Fruit fly (Drosophila melanogaster) whole organism, adult: ENCODE data around the gene Prdm13.

Experiments used
- CG11617 ChIP-seq: fragments of 200-800 bp; sonication (Bioruptor generic); optimal IDR thresholded peaks from 2 replicates; lab custom pipeline; 2017; ENCODE audit warnings: mild to moderate bottlenecking, missing biosample characterization, missing genetic modification reagents, missing genetic modification characterization
- CG12768 ChIP-seq: fragments of 200-800 bp; sonication (Bioruptor generic); optimal IDR thresholded peaks from 2 replicates; lab custom pipeline; 2017; ENCODE audit warnings: missing biosample characterization, missing genetic modification characterization, mild to moderate bottlenecking, moderate library complexity, missing genetic modification reagents
- CG14711 ChIP-seq: fragments of 200-800 bp; sonication (Bioruptor generic); optimal IDR thresholded peaks from 2 replicates; lab custom pipeline; 2018; ENCODE audit warnings: missing biosample characterization, mild to moderate bottlenecking, missing genetic modification characterization, moderate library complexity
- CG1620 ChIP-seq: fragments of 200-800 bp; sonication (Bioruptor generic); optimal IDR thresholded peaks from 2 replicates; lab custom pipeline; 2016; ENCODE audit warnings: missing biosample characterization, missing genetic modification characterization
- CG33017 ChIP-seq: fragments of 200-800 bp; sonication (Bioruptor generic); optimal IDR thresholded peaks from 2 replicates; lab custom pipeline; 2018; ENCODE audit warnings: missing biosample characterization, mild to moderate bottlenecking, missing genetic modification characterization, moderate library complexity
- CG5204 ChIP-seq: fragments of 200-800 bp; sonication (Bioruptor generic); optimal IDR thresholded peaks from 2 replicates; lab custom pipeline; 2016; ENCODE audit warnings: missing biosample characterization, missing genetic modification characterization
- CG7045 ChIP-seq: fragments of 200-800 bp; sonication (Bioruptor generic); optimal IDR thresholded peaks from 2 replicates; lab custom pipeline; 2017; ENCODE audit warnings: missing biosample characterization, mild to moderate bottlenecking, missing genetic modification characterization
- CG7101 ChIP-seq: fragments of 200-800 bp; sonication (Bioruptor generic); optimal IDR thresholded peaks from 2 replicates; lab custom pipeline; 2018; ENCODE audit warnings: missing biosample characterization, mild to moderate bottlenecking, missing genetic modification characterization, moderate library complexity
- Clk ChIP-seq: fragments of 200-800 bp; sonication (Bioruptor generic); optimal IDR thresholded peaks from 2 replicates; lab custom pipeline; 2017; ENCODE audit warnings: missing biosample characterization, missing genetic modification characterization
- Crg-1 ChIP-seq: fragments of 200-800 bp; sonication (Bioruptor generic); optimal IDR thresholded peaks from 2 replicates; lab custom pipeline; 2016; ENCODE audit warnings: missing biosample characterization, missing genetic modification characterization
- Hr96 ChIP-seq: fragments of 200-800 bp; sonication (Bioruptor generic); optimal IDR thresholded peaks from 2 replicates; lab custom pipeline; 2016; ENCODE audit warnings: missing biosample characterization, missing genetic modification characterization
- Mnt ChIP-seq: fragments of 200-800 bp; sonication (Bioruptor generic); optimal IDR thresholded peaks from 2 replicates; lab custom pipeline; 2016; ENCODE audit warnings: missing biosample characterization, mild to moderate bottlenecking, missing genetic modification characterization
- bab1 ChIP-seq: fragments of 200-800 bp; sonication (Bioruptor generic); optimal IDR thresholded peaks from 3 replicates; lab custom pipeline; 2019; ENCODE audit warnings: missing biosample characterization, mild to moderate bottlenecking, missing genetic modification characterization, moderate library complexity
- cic ChIP-seq: fragments of 200-800 bp; sonication (Bioruptor generic); optimal IDR thresholded peaks from 2 replicates; lab custom pipeline; 2017; ENCODE audit warnings: missing biosample characterization, mild to moderate bottlenecking, missing genetic modification characterization, moderate library complexity
- cnc ChIP-seq, 2 experiments: fragments of >200 bp; optimal IDR thresholded peaks; 2 replicates each; lab custom pipeline; 2017
- kay ChIP-seq: fragments of 200-800 bp; sonication (Bioruptor generic); peaks from one replicate; lab custom pipeline; 2016; ENCODE audit warnings: missing biosample characterization, missing genetic modification characterization, borderline replicate concordance
- ovo ChIP-seq: fragments of 200-800 bp; sonication (Bioruptor generic); optimal IDR thresholded peaks from 2 replicates; lab custom pipeline; 2016; ENCODE audit warnings: missing biosample characterization, missing genetic modification characterization
- pad ChIP-seq: fragments of 200-800 bp; sonication (Bioruptor generic); optimal IDR thresholded peaks from 3 replicates; lab custom pipeline; 2017; ENCODE audit warnings: missing biosample characterization, missing genetic modification characterization, mild to moderate bottlenecking, moderate library complexity, missing genetic modification reagents
- tj ChIP-seq: fragments of 200-800 bp; sonication (Bioruptor generic); optimal IDR thresholded peaks from 3 replicates; lab custom pipeline; 2017; ENCODE audit warnings: missing biosample characterization, mild to moderate bottlenecking, missing genetic modification characterization, moderate library complexity
- toe ChIP-seq: fragments of 200-800 bp; sonication (Bioruptor generic); optimal IDR thresholded peaks from 2 replicates; lab custom pipeline; 2016; ENCODE audit warnings: missing biosample characterization, missing genetic modification characterization

The Prdm13 gene

dm6 chr3L:6159863-6160262, 3.1 kb upstream of the Prdm13 start:
- TF ChIP-seq cnc (optimal IDR thresholded peaks at IDR 0.05; lab: Kevin White, UChicago) = no peak
- TF ChIP-seq CG11617 (GFP tag; lab: Kevin White, UChicago) = no peak
- no peak for TF ChIP-seq ovo (GFP tag; lab: Kevin White, UChicago)
- no peak for TF ChIP-seq Clk (GFP tag; lab: Kevin White, UChicago)
- TF ChIP-seq Mnt (GFP tag; lab: Kevin White, UChicago) = no peak
- TF ChIP-seq cic (GFP tag; lab: Kevin White, UChicago) = no peak

- no peak for TF ChIP-seq bab1
- no peak for TF ChIP-seq kay
- no peak for TF ChIP-seq Hr96 (GFP tag; lab: Kevin White, UChicago)
- TF ChIP-seq CG33017 (tag; lab: Kevin White, UChicago) = no peak
- TF ChIP-seq CG7045 = no peak
- no peak for TF ChIP-seq tj (GFP tag; lab: Kevin White, UChicago)
Observed at dm6 chr3L:6160514-6160913, 2.4 kb upstream of the Prdm13 start, which contains the start of gene Cpr65Az. TSS of gene Cpr65Az (plus strand) at chr3L:6160814.

- TF ChIP-seq Crg-1 (GFP tag; lab: Kevin White, UChicago) (no peak), CG14711 (no peak), tj (GFP tag; lab: Kevin White, UChicago) (no peak), cnc (optimal IDR thresholded peaks at IDR 0.05; lab: Kevin White, UChicago) (no peak), bab1 (no peak), CG7101 (tag; lab: Kevin White, UChicago) (no peak), pad (no peak), CG12768 (no peak), ovo (GFP tag; lab: Kevin White, UChicago) (no peak), kay (no peak), Mnt (GFP tag; lab: Kevin White, UChicago) (no peak)
Observed at dm6 chr3L:6161997-6162396, 930 bp upstream of the Prdm13 start.

dm6 chr3L:6173826-6174255, 10.9 kb downstream of the Prdm13 start, which contains the start of the genes fmt and CG7376:
TSS of gene fmt (minus strand) at chr3L:6173880.
TSS of gene CG7376 (plus strand) at chr3L:6174248.
- TF ChIP-seq Hr96 (GFP tag; lab: Kevin White, UChicago) (no peak), Clk (GFP tag; lab: Kevin White, UChicago) (no peak), CG7101 (tag; lab: Kevin White, UChicago) (peak; percentile 30), cnc (optimal IDR thresholded peaks at IDR 0.05; lab: Kevin White, UChicago) (no peak), cic (GFP tag; lab: Kevin White, UChicago) (no peak), bab1 (no peak), ovo (GFP tag; lab: Kevin White, UChicago) (no peak), Mnt (GFP tag; lab: Kevin White, UChicago) (peak; percentile 20), CG33017 (tag; lab: Kevin White, UChicago) (no peak), Crg-1 (GFP tag; lab: Kevin White, UChicago) (no peak), CG12768 (peak; percentile 32), CG7045 (peak; percentile 37), kay (no peak), CG5204 (no peak), pad (no peak), tj (GFP tag; lab: Kevin White, UChicago) (no peak), CG1620 (GFP tag; lab: Kevin White, UChicago) (peak; percentile 3), CG14711 (peak; percentile 48), toe (GFP tag; lab: Kevin White, UChicago) (peak; percentile 24), CG11617 (GFP tag; lab: Kevin White, UChicago) (peak; percentile 27)

- TF ChIP-seq cnc (optimal IDR thresholded peaks at IDR 0.05; lab: Kevin White, UChicago) (no peak), CG1620 (GFP tag; lab: Kevin White, UChicago) (peak; percentile 82), Hr96 (GFP tag; lab: Kevin White, UChicago) (peak; percentile 68), kay (no peak), CG7101 (tag; lab: Kevin White, UChicago) (peak; percentile 77), toe (GFP tag; lab: Kevin White, UChicago) (peak; percentile 79), Mnt (GFP tag; lab: Kevin White, UChicago) (peak; percentile 41), CG33017 (tag; lab: Kevin White, UChicago) (peak; percentile 45), cic (GFP tag; lab: Kevin White, UChicago) (peak; percentile 23), CG11617 (GFP tag; lab: Kevin White, UChicago) (peak; percentile 75), Clk (GFP tag; lab: Kevin White, UChicago) (peak; percentile 52), pad (peak; percentile 70), ovo (GFP tag; lab: Kevin White, UChicago) (peak; percentile 52), CG7045 (peak; percentile 67), CG14711 (peak; percentile 76), CG5204 (no peak), bab1 (peak; percentile 61), tj (GFP tag; lab: Kevin White, UChicago) (peak; percentile 42), CG12768 (peak; percentile 73), Crg-1 (GFP tag; lab: Kevin White, UChicago) (peak; percentile 74)
Observed at dm6 chr3L:6181776-6182175, 18.8 kb downstream of the Prdm13 start, which contains the start of gene CG10274. TSS of gene CG10274 (minus strand) at chr3L:6181829.

- TF ChIP-seq CG7101 (tag; lab: Kevin White, UChicago) = peak; percentile 74
- peak; percentile 54 for TF ChIP-seq Crg-1 (GFP tag; lab: Kevin White, UChicago)
- TF ChIP-seq tj (GFP tag; lab: Kevin White, UChicago) = peak; percentile 78
- TF ChIP-seq CG11617 (GFP tag; lab: Kevin White, UChicago) = peak; percentile 82
- TF ChIP-seq Clk (GFP tag; lab: Kevin White, UChicago) = peak; percentile 66
- peak; percentile 98 for TF ChIP-seq cic (GFP tag; lab: Kevin White, UChicago)
- TF ChIP-seq CG5204 = peak; percentile 64
- peak; percentile 76 for TF ChIP-seq CG1620 (GFP tag; lab: Kevin White, UChicago)
- TF ChIP-seq bab1 = peak; percentile 84
- peak; percentile 74 for TF ChIP-seq CG14711
- TF ChIP-seq toe (GFP tag; lab: Kevin White, UChicago) = peak; percentile 60
- no peak for TF ChIP-seq cnc (optimal IDR thresholded peaks at IDR 0.05; lab: Kevin White, UChicago)
- peak; percentile 65 for TF ChIP-seq Hr96 (GFP tag; lab: Kevin White, UChicago)
- peak; percentile 54 for TF ChIP-seq pad
- TF ChIP-seq CG33017 (tag; lab: Kevin White, UChicago) = peak; percentile 75
- peak; percentile 76 for TF ChIP-seq CG12768
- TF ChIP-seq ovo (GFP tag; lab: Kevin White, UChicago) = peak; percentile 3
- peak; percentile 100 for TF ChIP-seq Mnt (GFP tag; lab: Kevin White, UChicago)
- no peak for TF ChIP-seq kay
- peak; percentile 78 for TF ChIP-seq CG7045
Observed at dm6 chr3L:6184884-6185438, 22.0 kb downstream of the Prdm13 start, which contains the start of the genes D19B and CG43293. TSS of gene D19B (minus strand) at chr3L:6184920. TSS of gene CG43293 (plus strand) at chr3L:6185189.
